Worm (Caenorhabditis elegans): Measurements from ENCODE around the gene ZK54.3.
A peak's percentile ranks its signal among the peaks of the same experiment; 100 is the strongest.

ZK54.3 gene

DNA sequence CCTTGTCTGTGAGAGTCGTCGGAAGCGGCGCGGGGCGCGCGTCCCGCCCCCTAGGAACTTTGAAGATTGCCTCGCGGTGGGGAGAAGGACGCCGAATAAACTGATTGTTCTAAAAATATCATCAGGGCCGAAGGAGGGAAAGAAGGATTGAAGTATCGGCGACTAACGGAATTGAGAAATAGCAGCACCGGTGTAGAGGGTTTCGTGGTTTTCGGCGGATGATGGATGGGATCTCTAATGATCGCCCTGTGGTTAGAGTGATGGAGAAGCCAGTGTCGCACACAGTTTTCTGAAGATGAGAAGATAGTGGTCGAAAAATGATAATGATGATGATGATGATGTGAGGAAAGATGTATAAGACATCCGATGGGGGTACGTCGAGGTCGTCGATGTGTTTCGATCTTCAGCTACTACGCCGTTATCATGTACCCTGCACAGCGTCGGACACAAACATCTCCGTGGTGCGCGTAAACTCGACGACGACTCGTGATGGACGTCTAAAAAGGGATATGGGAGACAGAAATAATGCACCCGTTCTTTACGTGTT, 45.2 kb downstream of the ZK54.3 start, which contains the start of gene osm-11 (continued):
- TF ChIP-seq mxl-3 (GFP tag; optimal IDR thresholded peaks at IDR 0.05) (peak; percentile 6), hlh-11 (tag; optimal IDR thresholded peaks at IDR 0.05) (peak; percentile 51), ZK337.2 (GFP tag; IDR thresholded peaks at IDR 0.05) (no peak), rbr-2 (tag; optimal IDR thresholded peaks at IDR 0.05) (no peak), ceh-20 (GFP tag; IDR thresholded peaks at IDR 0.05) (no peak), ztf-11 (tag; optimal IDR thresholded peaks at IDR 0.05) (no peak), dmd-8 (GFP tag; IDR thresholded peaks at IDR 0.05) (no peak), daf-16 (GFP tag; optimal IDR thresholded peaks at IDR 0.05) (no peak), daf-16 (tag; optimal IDR thresholded peaks at IDR 0.05) (no peak), F26F4.8 (GFP tag; conservative IDR thresholded peaks at IDR 0.05) (no peak), unc-62 (GFP tag; optimal IDR thresholded peaks at IDR 0.05 in 1 of 2) (peak in 1 of 2 experiments; percentile 98), unc-62 (tag; optimal IDR thresholded peaks at IDR 0.05) (no peak), set-16 (GFP tag; IDR thresholded peaks at IDR 0.05) (no peak), mdt-29 (GFP tag; IDR thresholded peaks at IDR 0.05) (no peak), hif-1 (tag; optimal IDR thresholded peaks at IDR 0.05) (no peak), madf-9 (GFP tag; conservative IDR thresholded peaks at IDR 0.05) (no peak), dmd-9 (GFP tag; IDR thresholded peaks at IDR 0.05) (no peak), Y5F2A.4 (GFP tag; optimal IDR thresholded peaks at IDR 0.05) (no peak), nhr-102 (tag; optimal IDR thresholded peaks at IDR 0.05) (no peak), lir-3 (tag; optimal IDR thresholded peaks at IDR 0.05) (no peak), hlh-30 (tag; optimal IDR thresholded peaks at IDR 0.05; ENCODE audit: insufficient read depth) (no peak), snpc-4 (tag; optimal IDR thresholded peaks at IDR 0.05) (no peak), mes-2 (tag; optimal IDR thresholded peaks at IDR 0.05; ENCODE audit: poor library complexity, severe bottlenecking) (peak; percentile 10), egl-43 (GFP tag; IDR thresholded peaks at IDR 0.05) (no peak), ctbp-1 (GFP tag; IDR thresholded peaks at IDR 0.05) (no peak), skn-1 (tag; optimal IDR thresholded peaks at IDR 0.05) (no peak), ceh-82 (tag; optimal IDR thresholded peaks at IDR 0.05) (no peak), unc-39 (tag; optimal IDR thresholded peaks at IDR 0.05) (no peak), ces-1 (GFP tag; optimal IDR thresholded peaks at IDR 0.05) (no peak), T26A8.4 (GFP tag; IDR thresholded peaks at IDR 0.05) (no peak), egl-27 (tag; optimal IDR thresholded peaks at IDR 0.05) (no peak), dmd-6 (GFP tag; IDR thresholded peaks at IDR 0.05) (no peak), T20F7.1 (GFP tag; optimal IDR thresholded peaks at IDR 0.05) (no peak), zip-11 (GFP tag; IDR thresholded peaks at IDR 0.05) (no peak), php-3 (GFP tag; IDR thresholded peaks at IDR 0.05) (no peak), dpl-1 (GFP tag; optimal IDR thresholded peaks at IDR 0.05) (no peak), tra-1 (GFP tag; IDR thresholded peaks at IDR 0.05) (no peak), vab-7 (GFP tag; IDR thresholded peaks at IDR 0.05) (no peak), mdl-1 (tag; optimal IDR thresholded peaks at IDR 0.05) (peak in 1 of 2 experiments; percentile 50), dve-1 (tag; optimal IDR thresholded peaks at IDR 0.05; ENCODE audit: insufficient read depth) (no peak), ceh-28 (tag; optimal IDR thresholded peaks at IDR 0.05) (no peak), R02D3.7 (tag; optimal IDR thresholded peaks at IDR 0.05) (no peak), F49E8.2 (tag; optimal IDR thresholded peaks at IDR 0.05; ENCODE audit: borderline replicate concordance) (no peak), ztf-7 (tag; optimal IDR thresholded peaks at IDR 0.05) (no peak), zag-1 (tag; optimal IDR thresholded peaks at IDR 0.05) (no peak), zfp-2 (tag; optimal IDR thresholded peaks at IDR 0.05) (no peak), mep-1 (tag; optimal IDR thresholded peaks at IDR 0.05) (no peak)
